Worm (Caenorhabditis elegans): ENCODE data around the gene ZC395.5.

DNA sequence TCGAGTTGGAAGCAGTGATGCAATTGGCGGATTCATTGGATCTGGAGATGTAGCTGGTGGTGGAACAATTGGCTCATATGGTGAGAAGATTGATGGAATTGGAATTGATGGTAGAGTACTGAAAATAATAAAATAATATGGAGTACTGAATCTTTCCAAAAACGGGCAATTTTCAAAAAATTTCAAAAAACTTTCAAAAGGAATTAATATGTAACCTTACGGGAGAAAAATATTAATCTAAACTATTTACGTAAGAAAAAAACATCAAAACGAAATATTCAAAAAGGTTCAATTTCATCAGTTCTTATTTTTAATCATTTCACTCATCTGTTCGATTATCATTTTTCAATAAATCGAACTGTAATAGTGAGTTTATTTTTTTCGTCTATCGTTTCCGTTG, 2.2 kb downstream of the ZC395.5 start, which contains the start of gene ZC395.4:
- TF ChIP-seq ama-1 (optimal IDR thresholded peaks at IDR 0.05) (no peak), hmg-4 (GFP tag; optimal IDR thresholded peaks at IDR 0.05) (no peak), scrt-1 (GFP tag; IDR thresholded peaks at IDR 0.05) (no peak), hmbx-1 (tag; optimal IDR thresholded peaks at IDR 0.05) (no peak), tbx-11 (GFP tag; IDR thresholded peaks at IDR 0.05) (no peak), tbx-37 (GFP tag; conservative IDR thresholded peaks at IDR 0.05) (no peak), ceh-13 (GFP tag; optimal IDR thresholded peaks at IDR 0.05) (no peak), flt-1 (GFP tag; IDR thresholded peaks at IDR 0.05) (no peak), hnd-1 (tag; optimal IDR thresholded peaks at IDR 0.05) (no peak), sea-1 (GFP tag; conservative IDR thresholded peaks at IDR 0.05) (no peak)

All from whole organism, early embryonic.